Worm (Caenorhabditis elegans) whole organism, mixed stage, embryonic: ENCODE results near the gene K05G3.2.

ENCODE experiments used
- ceh-39 ChIP-seq: fragments of 150-350 bp; optimal IDR thresholded peaks from 2 replicates; lab custom pipeline; 2014; ENCODE audit warnings: missing biosample characterization, missing genetic modification characterization
- ztf-11 ChIP-seq: fragments of 150-350 bp; optimal IDR thresholded peaks from 2 replicates; lab custom pipeline; 2014; ENCODE audit warnings: missing biosample characterization, missing genetic modification characterization

DNA sequence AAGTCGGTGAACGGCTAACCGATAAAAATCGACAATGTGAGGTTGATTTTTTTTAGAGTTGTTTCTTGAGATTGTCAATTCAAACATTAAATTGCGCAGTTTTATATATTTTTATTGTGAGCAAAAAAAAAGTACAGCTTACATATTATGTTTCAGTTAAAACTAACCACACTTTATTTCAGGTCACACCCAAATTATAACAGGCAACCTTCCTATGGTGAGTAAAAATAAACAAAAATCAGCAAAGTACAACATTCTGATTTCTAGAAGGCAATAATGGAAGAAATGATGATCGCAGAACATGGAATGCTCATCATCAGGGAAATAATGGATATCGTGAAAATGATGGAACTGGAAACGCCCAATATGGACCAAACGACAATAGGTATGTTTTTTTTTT, at the start of gene K05G3.2:
- TF ChIP-seq ceh-39 (no peak), ztf-11 (no peak)
